Fruit fly (Drosophila melanogaster) whole organism, embryonic: ENCODE measurements around the gene CG17027.
A peak's percentile ranks its signal among the peaks of the same experiment; 100 is the strongest.

Experiments
- Awh ChIP-seq: fragments of 200-800 bp; sonication (Bioruptor generic); IDR thresholded peaks from 2 replicates; pipeline ENCODE4, ENCODE4 v1.3.6; 2022; ENCODE audit warnings: missing biosample characterization, missing genetic modification characterization
- CG10267 ChIP-seq: fragments of 200-800 bp; sonication (Bioruptor generic); optimal IDR thresholded peaks from 2 replicates; lab custom pipeline; 2018; ENCODE audit warnings: missing biosample characterization, mild to moderate bottlenecking, missing genetic modification characterization, moderate library complexity
- CG10366 ChIP-seq: fragments of 200-800 bp; sonication (Bioruptor generic); IDR thresholded peaks from 2 replicates; pipeline ENCODE4 v1.3.6; 2022; ENCODE audit warnings: missing biosample characterization, missing genetic modification characterization
- CG11398 ChIP-seq: fragments of 200-800 bp; sonication (Bioruptor generic); optimal IDR thresholded peaks from 2 replicates; lab custom pipeline; 2016; ENCODE audit warnings: missing biosample characterization, missing genetic modification characterization
- CG11456 ChIP-seq: fragments of 200-800 bp; sonication (Bioruptor generic); IDR thresholded peaks from 3 replicates; pipeline ENCODE4 v1.3.6; 2022; ENCODE audit warnings: missing biosample characterization, missing genetic modification characterization
- CG11560 ChIP-seq: fragments of 200-800 bp; sonication (Bioruptor generic); IDR thresholded peaks from 3 replicates; pipeline ENCODE4 v1.3.6; 2022; ENCODE audit warnings: missing biosample characterization, missing genetic modification characterization
- CG11695 ChIP-seq: fragments of 200-800 bp; sonication (Bioruptor generic); IDR thresholded peaks from 3 replicates; pipeline ENCODE4 v1.3.6; 2022; ENCODE audit warnings: missing biosample characterization, missing genetic modification characterization
- CG11723 ChIP-seq: fragments of 200-800 bp; sonication (Bioruptor generic); optimal IDR thresholded peaks from 2 replicates; lab custom pipeline; 2017; ENCODE audit warnings: missing biosample characterization, mild to moderate bottlenecking, missing genetic modification characterization
- CG12236 ChIP-seq: fragments of 200-800 bp; sonication (Bioruptor generic); optimal IDR thresholded peaks from 2 replicates; lab custom pipeline; 2016; ENCODE audit warnings: missing biosample characterization, missing genetic modification characterization
- CG12659 ChIP-seq: fragments of 200-800 bp; sonication (Bioruptor generic); optimal IDR thresholded peaks from 3 replicates; lab custom pipeline; 2017; ENCODE audit warnings: mild to moderate bottlenecking, missing biosample characterization, missing genetic modification reagents, missing genetic modification characterization
- CG13424 ChIP-seq: fragments of 200-800 bp; sonication (Bioruptor generic); optimal IDR thresholded peaks from 2 replicates; lab custom pipeline; 2019; ENCODE audit warnings: missing biosample characterization, mild to moderate bottlenecking, missing genetic modification characterization, moderate library complexity
- CG13624 ChIP-seq: fragments of 200-800 bp; sonication (Bioruptor generic); optimal IDR thresholded peaks from 2 replicates; lab custom pipeline; 2016; ENCODE audit warnings: missing biosample characterization, missing genetic modification characterization
- CG13894 ChIP-seq: fragments of 200-800 bp; sonication (Bioruptor generic); optimal IDR thresholded peaks from 3 replicates; lab custom pipeline; 2018; ENCODE audit warnings: missing biosample characterization, mild to moderate bottlenecking, missing genetic modification characterization, moderate library complexity
- CG14710 ChIP-seq: fragments of 200-800 bp; sonication (Bioruptor generic); optimal IDR thresholded peaks from 3 replicates; lab custom pipeline; 2019; ENCODE audit warnings: missing biosample characterization, mild to moderate bottlenecking, missing genetic modification characterization, moderate library complexity
- CG15514 ChIP-seq: fragments of 200-800 bp; sonication (Bioruptor generic); optimal IDR thresholded peaks from 3 replicates; lab custom pipeline; 2017; ENCODE audit warnings: missing biosample characterization, missing genetic modification characterization, mild to moderate bottlenecking, moderate library complexity, missing genetic modification reagents
- CG17829 ChIP-seq: fragments of 200-800 bp; optimal IDR thresholded peaks from 2 replicates; lab custom pipeline; 2019; ENCODE audit warnings: missing biosample characterization, mild to moderate bottlenecking, missing genetic modification characterization, moderate library complexity
- CG2116 ChIP-seq: fragments of 200-800 bp; sonication (Bioruptor generic); optimal IDR thresholded peaks from 3 replicates; lab custom pipeline; 2018; ENCODE audit warnings: missing biosample characterization, mild to moderate bottlenecking, missing genetic modification characterization
- CG2889 ChIP-seq: fragments of 200-800 bp; sonication (Bioruptor generic); IDR thresholded peaks from 3 replicates; pipeline ENCODE4 v1.3.6; 2022; ENCODE audit warnings: missing biosample characterization, missing genetic modification characterization
- CG30020 ChIP-seq: fragments of 200-800 bp; optimal IDR thresholded peaks from 2 replicates; lab custom pipeline; 2019; ENCODE audit warnings: missing biosample characterization, mild to moderate bottlenecking, missing genetic modification characterization, moderate library complexity
- CG34422 ChIP-seq: fragments of 200-800 bp; sonication (Bioruptor generic); IDR thresholded peaks from 3 replicates; pipeline ENCODE4 v1.3.6; 2022; ENCODE audit warnings: missing biosample characterization, missing genetic modification characterization
- CG4360 ChIP-seq: fragments of 200-800 bp; sonication (Bioruptor generic); IDR thresholded peaks from 2 replicates; pipeline ENCODE4 v1.3.6; 2022; ENCODE audit warnings: missing biosample characterization, missing genetic modification characterization
- CG4424 ChIP-seq: fragments of 200-800 bp; sonication (Bioruptor generic); optimal IDR thresholded peaks from 3 replicates; lab custom pipeline; 2016; ENCODE audit warnings: missing biosample characterization, missing genetic modification characterization
- CG7357 ChIP-seq: fragments of 200-800 bp; sonication (Bioruptor generic); IDR thresholded peaks from 3 replicates; pipeline ENCODE4 v1.3.6; 2022; ENCODE audit warnings: missing biosample characterization, missing genetic modification characterization
- Deaf1 ChIP-seq: fragments of 200-800 bp; optimal IDR thresholded peaks from 3 replicates; lab custom pipeline; 2019; ENCODE audit warnings: missing biosample characterization, mild to moderate bottlenecking, missing genetic modification characterization, moderate library complexity
- Drgx ChIP-seq: fragments of 200-800 bp; sonication (Bioruptor generic); IDR thresholded peaks from 2 replicates; pipeline ENCODE4 v1.3.6; 2022; ENCODE audit warnings: missing biosample characterization, missing genetic modification characterization
- Eip74EF ChIP-seq, 2 experiments: fragments of 200-800 bp in 1 of 2; fragments of >200 bp in 1 of 2; sonication (Bioruptor generic) in 1 of 2; optimal IDR thresholded peaks; 2 replicates each; lab custom pipeline; 2017 to 2019; ENCODE audit warnings: missing biosample characterization in 2 of 2, missing genetic modification characterization in 2 of 2, mild to moderate bottlenecking in 1 of 2, moderate library complexity in 1 of 2
- MBD-R2 ChIP-seq: fragments of 200-800 bp; sonication (Bioruptor generic); IDR thresholded peaks from 2 replicates; pipeline ENCODE4 v1.3.6; 2022; ENCODE audit warnings: missing biosample characterization, missing genetic modification characterization
- Mes4 ChIP-seq: fragments of 200-800 bp; sonication (Bioruptor generic); optimal IDR thresholded peaks from 2 replicates; lab custom pipeline; 2016; ENCODE audit warnings: missing biosample characterization, missing genetic modification characterization
- Ravus ChIP-seq: fragments of 200-800 bp; sonication (Bioruptor generic); IDR thresholded peaks from 2 replicates; pipeline ENCODE4 v1.3.6; 2022; ENCODE audit warnings: missing biosample characterization, missing genetic modification characterization
- Rx ChIP-seq: fragments of 200-800 bp; sonication (Bioruptor generic); IDR thresholded peaks from 2 replicates; pipeline ENCODE4 v1.3.6; 2022; ENCODE audit warnings: missing biosample characterization, missing genetic modification characterization
- Sry-β ChIP-seq: fragments of 200-800 bp; sonication (Bioruptor generic); optimal IDR thresholded peaks from 2 replicates; lab custom pipeline; 2018; ENCODE audit warnings: missing biosample characterization, mild to moderate bottlenecking, missing genetic modification characterization, moderate library complexity
- Tbp ChIP-seq: fragments of >200 bp; optimal IDR thresholded peaks from 2 replicates; lab custom pipeline; 2018; ENCODE audit warnings: missing biosample characterization, missing genetic modification characterization
- az2 ChIP-seq: fragments of 200-800 bp; sonication (Bioruptor generic); optimal IDR thresholded peaks from 3 replicates; lab custom pipeline; 2016; ENCODE audit warnings: missing biosample characterization, missing genetic modification characterization
- cg ChIP-seq: fragments of 200-800 bp; sonication (Bioruptor generic); optimal IDR thresholded peaks from 3 replicates; lab custom pipeline; 2019; ENCODE audit warnings: missing biosample characterization, mild to moderate bottlenecking, missing genetic modification characterization, moderate library complexity
- gem ChIP-seq: fragments of 200-800 bp; sonication (Bioruptor generic); optimal IDR thresholded peaks from 2 replicates; lab custom pipeline; 2019; ENCODE audit warnings: missing biosample characterization, mild to moderate bottlenecking, missing genetic modification characterization, moderate library complexity
- lola ChIP-seq, 3 experiments: fragments of >200 bp in 2 of 3; fragments of 200-800 bp in 1 of 3; sonication (Bioruptor generic) in 1 of 3; optimal IDR thresholded peaks; 2 replicates each; lab custom pipeline; 2017 to 2019; ENCODE audit warnings: missing biosample characterization in 3 of 3, missing genetic modification characterization in 3 of 3, mild to moderate bottlenecking in 1 of 3, moderate library complexity in 1 of 3
- mam ChIP-seq: fragments of 200-800 bp; sonication (Bioruptor generic); optimal IDR thresholded peaks from 3 replicates; lab custom pipeline; 2016; ENCODE audit warnings: missing biosample characterization, missing genetic modification characterization
- nau ChIP-seq: fragments of 200-800 bp; sonication (Bioruptor generic); optimal IDR thresholded peaks from 3 replicates; lab custom pipeline; 2017; ENCODE audit warnings: missing biosample characterization, mild to moderate bottlenecking, missing genetic modification characterization, missing genetic modification reagents
- nom ChIP-seq: fragments of 200-800 bp; sonication (Bioruptor generic); optimal IDR thresholded peaks from 2 replicates; lab custom pipeline; 2017; ENCODE audit warnings: missing biosample characterization, missing genetic modification characterization, mild to moderate bottlenecking, moderate library complexity, missing genetic modification reagents
- peb ChIP-seq: fragments of 200-800 bp; sonication (Bioruptor generic); IDR thresholded peaks from 2 replicates; pipeline ENCODE4 v1.3.6; 2022; ENCODE audit warnings: missing biosample characterization, missing genetic modification characterization
- slou ChIP-seq: fragments of 200-800 bp; sonication (Bioruptor generic); optimal IDR thresholded peaks from 3 replicates; lab custom pipeline; 2016; ENCODE audit warnings: missing biosample characterization, missing genetic modification characterization
- sr ChIP-seq: fragments of 200-800 bp; sonication (Bioruptor generic); IDR thresholded peaks from 3 replicates; pipeline ENCODE4 v1.3.6; 2022; ENCODE audit warnings: missing biosample characterization, missing genetic modification characterization
- sug ChIP-seq: fragments of 200-800 bp; optimal IDR thresholded peaks from 2 replicates; lab custom pipeline; 2019; ENCODE audit warnings: missing biosample characterization, mild to moderate bottlenecking, missing genetic modification characterization, moderate library complexity
- tgo ChIP-seq: fragments of 200-800 bp; sonication (Bioruptor generic); IDR thresholded peaks from 3 replicates; pipeline ENCODE4 v1.3.6; 2022; ENCODE audit warnings: missing biosample characterization, missing genetic modification characterization
- vfl ChIP-seq: fragments of 200-800 bp; sonication (Bioruptor generic); optimal IDR thresholded peaks from 2 replicates; lab custom pipeline; 2016; ENCODE audit warnings: missing biosample characterization, missing genetic modification characterization
- vnd ChIP-seq: fragments of 200-800 bp; sonication (Bioruptor generic); IDR thresholded peaks from 3 replicates; pipeline ENCODE4 v1.3.6; 2022; ENCODE audit warnings: missing biosample characterization, missing genetic modification characterization; ENCODE audit not compliant: partially characterized antibody
- wor ChIP-seq: fragments of 200-800 bp; sonication (Bioruptor generic); IDR thresholded peaks from 2 replicates; pipeline ENCODE4 v1.3.6; 2022; ENCODE audit warnings: missing biosample characterization, missing genetic modification characterization
- z ChIP-seq: fragments of 200-800 bp; sonication (Bioruptor generic); IDR thresholded peaks from 3 replicates; pipeline ENCODE4 v1.3.6; 2022; ENCODE audit warnings: missing biosample characterization, missing genetic modification characterization
- zen ChIP-seq: fragments of 200-800 bp; sonication (Bioruptor generic); optimal IDR thresholded peaks from 3 replicates; lab custom pipeline; 2018; ENCODE audit warnings: missing biosample characterization, mild to moderate bottlenecking, missing genetic modification characterization, moderate library complexity
- zfh2 ChIP-seq: fragments of 200-800 bp; sonication (Bioruptor generic); optimal IDR thresholded peaks from 2 replicates; lab custom pipeline; 2016; ENCODE audit warnings: missing biosample characterization, missing genetic modification characterization

Gene CG17027

DNA sequence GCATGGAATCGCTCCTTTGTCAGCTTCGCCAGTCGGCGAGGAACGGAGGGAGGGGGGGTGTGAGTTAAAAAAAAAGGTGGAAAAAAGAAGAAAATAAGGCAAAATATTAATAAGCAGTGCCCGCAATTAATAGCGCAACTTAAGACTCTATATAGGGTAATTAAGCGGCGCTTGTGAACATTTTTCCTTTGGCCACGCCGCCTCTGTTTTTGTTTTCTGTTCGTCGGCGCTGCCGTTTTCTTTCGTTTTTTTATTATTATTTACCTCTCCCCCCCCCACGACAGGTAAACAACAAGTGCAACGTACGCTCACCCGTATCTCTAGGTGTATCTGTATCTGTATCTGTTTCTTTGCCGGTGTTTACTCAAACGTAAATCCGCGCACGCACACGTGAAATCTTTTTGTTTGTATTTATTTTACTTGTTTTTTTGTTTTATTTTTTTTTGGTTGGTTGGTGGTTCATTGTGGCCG lies 47.3 kb downstream of the CG17027 start (continued):
- peak; percentile 76 for TF ChIP-seq nom (GFP tag; lab: Kevin White, UChicago)
- TF ChIP-seq CG11695 (GFP tag; lab: Robert Waterston, UW) = peak; percentile 50; the same call in 1 of the 3 replicates
- no peak for TF ChIP-seq wor (GFP tag; lab: Robert Waterston, UW)
- TF ChIP-seq CG4424 (GFP tag; lab: Kevin White, UChicago) = peak; percentile 37
- TF ChIP-seq Eip74EF (GFP tag; optimal IDR thresholded peaks at IDR 0.05; lab: Kevin White, UChicago) = peak in 1 of 2 experiments; percentile 14
- TF ChIP-seq Deaf1 (tag; lab: Kevin White, UChicago) = peak; percentile 8
- no peak for TF ChIP-seq Awh
- no peak for TF ChIP-seq vnd (GFP tag; lab: Robert Waterston, UW)
- peak; percentile 14 for TF ChIP-seq CG10267 (tag; lab: Kevin White, UChicago)
- TF ChIP-seq CG30020 = no peak
- peak; percentile 27 for TF ChIP-seq CG11723
- peak; percentile 29 for TF ChIP-seq CG2116
- TF ChIP-seq tgo (GFP tag; lab: Robert Waterston, UW) = peak; percentile 13; the same call in 1 of the 3 replicates
- TF ChIP-seq Mes4 (GFP tag; lab: Kevin White, UChicago) = no peak
- TF ChIP-seq CG17829 (tag; lab: Kevin White, UChicago) = no peak
- peak; percentile 62 for TF ChIP-seq nau (GFP tag; lab: Kevin White, UChicago)
- TF ChIP-seq z (GFP tag; lab: Robert Waterston, UW) = 0 out of 3 replicates have a peak, but pooled peaks have one; percentile 14
- no peak for TF ChIP-seq Tbp (GFP tag; lab: Kevin White, UChicago)
- TF ChIP-seq Drgx = peak; percentile 90
- no peak for TF ChIP-seq CG13624 (GFP tag; lab: Kevin White, UChicago)
- TF ChIP-seq az2 (GFP tag; lab: Kevin White, UChicago) = peak; percentile 19
- TF ChIP-seq Rx (GFP tag; lab: Robert Waterston, UW) = no peak
- peak; percentile 41 for TF ChIP-seq Sry-β (GFP tag; lab: Kevin White, UChicago)
- no peak for TF ChIP-seq sug (tag; lab: Kevin White, UChicago)
- no peak for TF ChIP-seq zen (tag; lab: Kevin White, UChicago)
- TF ChIP-seq sr (GFP tag; lab: Robert Waterston, UW) = 0 out of 3 replicates have a peak, but pooled peaks have one; percentile 31
- TF ChIP-seq peb (GFP tag; lab: Robert Waterston, UW) = 0 out of 2 replicates have a peak, but pooled peaks have one; percentile 24
- TF ChIP-seq CG15514 (GFP tag; lab: Kevin White, UChicago) = peak; percentile 50
- TF ChIP-seq CG7357 (GFP tag; lab: Robert Waterston, UW) = peak; percentile 49; the same call in 1 of the 3 replicates
- TF ChIP-seq CG11456 (GFP tag; lab: Robert Waterston, UW) = 0 out of 3 replicates have a peak, but pooled peaks have one; percentile 39
- peak; percentile 30; the same call in 1 of the 2 replicates for TF ChIP-seq CG10366 (GFP tag; lab: Robert Waterston, UW)
- peak; percentile 23 for TF ChIP-seq gem (tag; lab: Kevin White, UChicago)
- peak; percentile 54 for TF ChIP-seq CG14710 (tag; lab: Kevin White, UChicago)
- TF ChIP-seq CG4360 (GFP tag; lab: Robert Waterston, UW) = peak; percentile 39; the same call in 1 of the 2 replicates
- no peak for TF ChIP-seq vfl (GFP tag; lab: Kevin White, UChicago)
- peak; percentile 37 for TF ChIP-seq CG13424 (tag; lab: Kevin White, UChicago)
- TF ChIP-seq CG2889 = 0 out of 3 replicates have a peak, but pooled peaks have one; percentile 19
- TF ChIP-seq cg (GFP tag; lab: Kevin White, UChicago) = peak; percentile 58
- no peak for TF ChIP-seq slou (GFP tag; lab: Kevin White, UChicago)
- no peak for TF ChIP-seq CG11560 (tag; lab: Robert Waterston, UW)
- TF ChIP-seq lola (GFP tag; optimal IDR thresholded peaks at IDR 0.05; lab: Kevin White, UChicago) = peak in 1 of 3 experiments; percentile 7
- peak; percentile 4 for TF ChIP-seq zfh2 (GFP tag; lab: Kevin White, UChicago)
- TF ChIP-seq CG12236 (GFP tag; lab: Kevin White, UChicago) = peak; percentile 0
- peak; percentile 25 for TF ChIP-seq CG12659
- TF ChIP-seq mam (GFP tag; lab: Kevin White, UChicago) = no peak
- TF ChIP-seq CG11398 (GFP tag; lab: Kevin White, UChicago) = peak; percentile 49
- no peak for TF ChIP-seq Ravus (GFP tag; lab: Robert Waterston, UW)
- TF ChIP-seq MBD-R2 (GFP tag; lab: Robert Waterston, UW) = no peak
- TF ChIP-seq CG34422 (GFP tag; lab: Robert Waterston, UW) = no peak
- TF ChIP-seq CG13894 (tag; lab: Kevin White, UChicago) = no peak
